Worm (Caenorhabditis elegans): ENCODE data around the gene F22B8.7.

F22B8.7 gene

ce11 chrV:16143066-16143581 is 48.7 kb downstream of the F22B8.7 start, which contains the start of gene fbxa-88:
fbxa-88 (minus strand) TSS chrV:16143116.
- TF ChIP-seq flt-1 (GFP tag; IDR thresholded peaks at IDR 0.05) (no peak), B0310.2 (tag; optimal IDR thresholded peaks at IDR 0.05) (no peak), hnd-1 (tag; optimal IDR thresholded peaks at IDR 0.05) (no peak), tra-4 (tag; optimal IDR thresholded peaks at IDR 0.05) (no peak), sea-1 (GFP tag; conservative IDR thresholded peaks at IDR 0.05) (no peak), hmg-4 (GFP tag; optimal IDR thresholded peaks at IDR 0.05) (no peak), aly-1 (tag; optimal IDR thresholded peaks at IDR 0.05) (no peak), ceh-36 (tag; optimal IDR thresholded peaks at IDR 0.05) (no peak), tbx-37 (GFP tag; conservative IDR thresholded peaks at IDR 0.05) (no peak), ets-7 (tag; optimal IDR thresholded peaks at IDR 0.05) (no peak), tbx-11 (GFP tag; IDR thresholded peaks at IDR 0.05) (no peak), ama-1 (optimal IDR thresholded peaks at IDR 0.05) (no peak), hmbx-1 (tag; optimal IDR thresholded peaks at IDR 0.05) (no peak), F13C5.2 (tag; optimal IDR thresholded peaks at IDR 0.05) (no peak), pes-1 (GFP tag; IDR thresholded peaks at IDR 0.05) (no peak), ceh-13 (GFP tag; optimal IDR thresholded peaks at IDR 0.05) (no peak), scrt-1 (GFP tag; IDR thresholded peaks at IDR 0.05) (no peak)

- TF ChIP-seq tbx-11 (GFP tag; IDR thresholded peaks at IDR 0.05) (no peak), flt-1 (GFP tag; IDR thresholded peaks at IDR 0.05) (no peak), hnd-1 (tag; optimal IDR thresholded peaks at IDR 0.05) (no peak), tra-4 (tag; optimal IDR thresholded peaks at IDR 0.05) (no peak), sea-1 (GFP tag; conservative IDR thresholded peaks at IDR 0.05) (no peak), ceh-13 (GFP tag; optimal IDR thresholded peaks at IDR 0.05) (no peak), aly-1 (tag; optimal IDR thresholded peaks at IDR 0.05) (no peak), tbx-37 (GFP tag; conservative IDR thresholded peaks at IDR 0.05) (no peak), F13C5.2 (tag; optimal IDR thresholded peaks at IDR 0.05) (no peak), B0310.2 (tag; optimal IDR thresholded peaks at IDR 0.05) (no peak), hmg-4 (GFP tag; optimal IDR thresholded peaks at IDR 0.05) (no peak), hmbx-1 (tag; optimal IDR thresholded peaks at IDR 0.05) (no peak), pes-1 (GFP tag; IDR thresholded peaks at IDR 0.05) (no peak), ama-1 (optimal IDR thresholded peaks at IDR 0.05) (no peak), scrt-1 (GFP tag; IDR thresholded peaks at IDR 0.05) (no peak), ets-7 (tag; optimal IDR thresholded peaks at IDR 0.05) (no peak), ceh-36 (tag; optimal IDR thresholded peaks at IDR 0.05) (no peak)
Measured at ce11 chrV:16145009-16145408, 50.6 kb downstream of the F22B8.7 start.

Measured in whole organism, early embryonic.